Worm (Caenorhabditis elegans): Measurements from ENCODE around the gene dop-5.

dop-5 gene

DNA sequence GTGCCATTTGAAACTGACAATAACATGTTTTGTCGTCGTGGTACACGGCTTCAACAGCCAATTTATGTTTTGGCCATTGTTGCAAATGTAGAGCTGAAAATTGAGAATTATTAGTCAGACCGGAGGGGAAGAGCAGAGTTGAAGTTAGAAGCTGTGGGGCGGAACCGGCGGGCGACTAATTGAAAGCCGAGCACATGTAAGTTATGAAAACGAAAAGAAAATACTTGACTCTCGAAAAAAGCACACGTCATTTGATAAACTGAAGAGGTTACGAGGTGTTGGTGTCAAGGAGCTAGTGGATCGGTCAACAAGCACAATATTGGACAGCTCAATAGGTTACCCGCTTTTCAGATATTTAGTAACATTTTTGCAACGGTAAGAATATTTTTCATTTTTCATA, at the start of gene dop-5:
Gene dop-5 (minus strand): TSS at position 101 of the 400 bp plus-strand sequence.
- TF ChIP-seq unc-130 (GFP tag; optimal IDR thresholded peaks at IDR 0.05) (no peak), mcd-1 (GFP tag; IDR thresholded peaks at IDR 0.05) (no peak), hmg-1.2 (GFP tag; IDR thresholded peaks at IDR 0.05) (no peak), D2030.7 (GFP tag; IDR thresholded peaks at IDR 0.05) (no peak), atf-7 (tag; optimal IDR thresholded peaks at IDR 0.05) (no peak), madf-8 (GFP tag; conservative IDR thresholded peaks at IDR 0.05) (no peak), pha-4 (tag; optimal IDR thresholded peaks at IDR 0.05) (no peak), ztf-18 (tag; optimal IDR thresholded peaks at IDR 0.05) (no peak), lag-1 (GFP tag; IDR thresholded peaks at IDR 0.05) (no peak), egrh-3 (GFP tag; IDR thresholded peaks at IDR 0.05) (no peak), F22D6.2 (tag; optimal IDR thresholded peaks at IDR 0.05) (no peak), nhr-90 (tag; optimal IDR thresholded peaks at IDR 0.05) (no peak), let-607 (tag; optimal IDR thresholded peaks at IDR 0.05) (no peak), ztf-26 (tag; optimal IDR thresholded peaks at IDR 0.05) (no peak)

ce11 chrV:11415059-11415458, 49.0 kb upstream of the dop-5 start, which contains the start of gene deg-3:
deg-3 (minus strand) TSS chrV:11415159.
- TF ChIP-seq C17E4.6 (GFP tag; IDR thresholded peaks at IDR 0.05) = no peak

DNA sequence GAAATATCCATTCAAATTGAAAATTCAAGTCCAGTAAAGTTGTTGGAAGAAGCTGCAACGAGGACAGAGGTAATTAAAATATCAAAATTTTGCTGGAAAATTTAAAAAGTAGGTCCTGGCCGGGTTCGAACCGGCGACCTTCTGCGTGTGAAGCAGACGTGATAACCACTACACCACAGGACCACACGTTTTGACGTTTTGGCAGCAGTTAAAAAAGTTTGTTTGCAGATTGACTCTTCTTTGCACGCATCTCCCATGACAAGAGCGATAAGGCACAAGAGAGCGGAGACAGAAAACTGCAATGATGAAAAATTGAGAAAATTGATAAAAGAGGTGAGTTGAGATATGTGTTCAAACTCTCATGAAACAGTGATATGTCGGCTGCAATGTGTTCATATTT, 46.1 kb upstream of the dop-5 start:
- TF ChIP-seq lin-26 (GFP tag; IDR thresholded peaks at IDR 0.05) (peak; percentile 80), him-1 (tag; optimal IDR thresholded peaks at IDR 0.05) (peak; percentile 83), xnd-1 (tag; optimal IDR thresholded peaks at IDR 0.05) (no peak), tlf-1 (GFP tag; optimal IDR thresholded peaks at IDR 0.05) (peak; percentile 39), tbp1 (GFP tag; optimal IDR thresholded peaks at IDR 0.05) (peak; percentile 87), F23B12.7 (tag; optimal IDR thresholded peaks at IDR 0.05; ENCODE audit: insufficient read depth) (no peak), ztf-3 (GFP tag; optimal IDR thresholded peaks at IDR 0.05) (no peak), ZK185.1 (tag; optimal IDR thresholded peaks at IDR 0.05; ENCODE audit: poor library complexity, severe bottlenecking) (peak; percentile 42), zim-3 (tag; optimal IDR thresholded peaks at IDR 0.05) (peak; percentile 17), madf-10 (tag; optimal IDR thresholded peaks at IDR 0.05) (no peak), nhr-120 (GFP tag; IDR thresholded peaks at IDR 0.05) (no peak), ztf-18 (tag; optimal IDR thresholded peaks at IDR 0.05) (peak; percentile 62), T07F8.4 (tag; optimal IDR thresholded peaks at IDR 0.05) (no peak), atf-7 (tag; optimal IDR thresholded peaks at IDR 0.05) (peak; percentile 20), rpc-1 (optimal IDR thresholded peaks at IDR 0.05) (peak; percentile 64), rpc-1 (tag; optimal IDR thresholded peaks at IDR 0.05) (peak; percentile 83), egl-18 (GFP tag; IDR thresholded peaks at IDR 0.05) (no peak), hlh-12 (tag; optimal IDR thresholded peaks at IDR 0.05) (no peak), rcor-1 (GFP tag; IDR thresholded peaks at IDR 0.05) (0 out of 2 replicates have a peak, but pooled peaks have one; percentile 36), ztf-28 (GFP tag; IDR thresholded peaks at IDR 0.05) (0 out of 2 replicates have a peak, but pooled peaks have one; percentile 25), C17E4.6 (GFP tag; IDR thresholded peaks at IDR 0.05) (no peak), rec-8 (tag; optimal IDR thresholded peaks at IDR 0.05) (peak in 1 of 2 experiments; percentile 63), ceh-100 (GFP tag; IDR thresholded peaks at IDR 0.05) (0 out of 2 replicates have a peak, but pooled peaks have one; percentile 47), lin-40 (tag; optimal IDR thresholded peaks at IDR 0.05) (no peak), let-607 (tag; optimal IDR thresholded peaks at IDR 0.05) (peak in 1 of 2 experiments; percentile 18), akir-1 (GFP tag; optimal IDR thresholded peaks at IDR 0.05) (no peak), Y56A3A.18 (GFP tag; IDR thresholded peaks at IDR 0.05) (peak; percentile 64), ceh-27 (GFP tag; optimal IDR thresholded peaks at IDR 0.05) (peak; percentile 6), D2030.7 (GFP tag; IDR thresholded peaks at IDR 0.05) (peak; percentile 79), aptf-2 (GFP tag; conservative IDR thresholded peaks at IDR 0.05) (no peak), sea-2 (GFP tag; IDR thresholded peaks at IDR 0.05) (no peak), K11D2.4 (GFP tag; IDR thresholded peaks at IDR 0.05) (no peak), unc-62 (GFP tag; optimal IDR thresholded peaks at IDR 0.05) (no peak), nfyb-1 (GFP tag; IDR thresholded peaks at IDR 0.05) (peak; percentile 63), K12H6.12 (tag; optimal IDR thresholded peaks at IDR 0.05) (peak; percentile 15)

Data from whole organism, young adult.